Worm (Caenorhabditis elegans): ENCODE measurements around the gene B0244.4.

The B0244.4 gene

ce11 chrIII:5706077-5706627 is 41.1 kb upstream of the B0244.4 start, which contains the start of gene rpl-23 (continued):
- TF ChIP-seq rnt-1 (tag; optimal IDR thresholded peaks at IDR 0.05) = peak; percentile 5
- TF ChIP-seq ceh-34 (tag; optimal IDR thresholded peaks at IDR 0.05) = peak; percentile 46
- TF ChIP-seq fkh-10 (GFP tag; optimal IDR thresholded peaks at IDR 0.05) = no peak
- peak; percentile 69 for TF ChIP-seq dve-1 (tag; optimal IDR thresholded peaks at IDR 0.05)
- no peak for TF ChIP-seq elt-4 (tag; optimal IDR thresholded peaks at IDR 0.05)
- no peak for TF ChIP-seq che-1 (tag; optimal IDR thresholded peaks at IDR 0.05)
- no peak for TF ChIP-seq ztf-16 (tag; optimal IDR thresholded peaks at IDR 0.05)
- TF ChIP-seq K02D7.2 (tag; optimal IDR thresholded peaks at IDR 0.05) = no peak
- TF ChIP-seq ceh-6 (GFP tag; optimal IDR thresholded peaks at IDR 0.05) = no peak
- peak; percentile 60 for TF ChIP-seq ceh-18 (tag; optimal IDR thresholded peaks at IDR 0.05)
- TF ChIP-seq eyg-1 (tag; optimal IDR thresholded peaks at IDR 0.05) = no peak
- TF ChIP-seq unc-55 (GFP tag; optimal IDR thresholded peaks at IDR 0.05) = peak; percentile 71
- no peak for TF ChIP-seq lin-11 (tag; optimal IDR thresholded peaks at IDR 0.05)
- no peak for TF ChIP-seq hlh-15 (tag; optimal IDR thresholded peaks at IDR 0.05)
- peak; percentile 11 for TF ChIP-seq pros-1 (tag; optimal IDR thresholded peaks at IDR 0.05)
- TF ChIP-seq nhr-11 (tag; optimal IDR thresholded peaks at IDR 0.05) = no peak

ce11 chrIII:5707546-5707945 is 39.7 kb upstream of the B0244.4 start:
- no peak for TF ChIP-seq F13H6.1 (tag; optimal IDR thresholded peaks at IDR 0.05)
- TF ChIP-seq T23F11.4 (GFP tag; optimal IDR thresholded peaks at IDR 0.05) = no peak
- TF ChIP-seq gmeb-2 (tag; optimal IDR thresholded peaks at IDR 0.05) = no peak
- no peak for TF ChIP-seq nhr-232 (tag; optimal IDR thresholded peaks at IDR 0.05)
- TF ChIP-seq ceh-30 (tag; optimal IDR thresholded peaks at IDR 0.05) = no peak
- TF ChIP-seq ceh-2 (tag; optimal IDR thresholded peaks at IDR 0.05) = no peak
- no peak for TF ChIP-seq ceh-22 (tag; optimal IDR thresholded peaks at IDR 0.05)
- TF ChIP-seq lim-6 (tag; optimal IDR thresholded peaks at IDR 0.05) = no peak
- no peak for TF ChIP-seq ceh-48 (tag; optimal IDR thresholded peaks at IDR 0.05)
- TF ChIP-seq ceh-19 (GFP tag; optimal IDR thresholded peaks at IDR 0.05) = no peak
- no peak for TF ChIP-seq unc-55 (GFP tag; optimal IDR thresholded peaks at IDR 0.05)
- no peak for TF ChIP-seq pros-1 (tag; optimal IDR thresholded peaks at IDR 0.05)
- TF ChIP-seq nhr-11 (tag; optimal IDR thresholded peaks at IDR 0.05) = no peak
- no peak for TF ChIP-seq pqm-1 (tag; optimal IDR thresholded peaks at IDR 0.05)
- no peak for TF ChIP-seq K09A11.1 (tag; optimal IDR thresholded peaks at IDR 0.05; ENCODE audit: insufficient read depth)
- no peak for TF ChIP-seq odd-2 (tag; optimal IDR thresholded peaks at IDR 0.05)
- TF ChIP-seq mec-3 (tag; optimal IDR thresholded peaks at IDR 0.05; ENCODE audit: borderline replicate concordance) = no peak
- TF ChIP-seq ceh-34 (tag; optimal IDR thresholded peaks at IDR 0.05) = no peak
- no peak for TF ChIP-seq nfya-1 (tag; optimal IDR thresholded peaks at IDR 0.05)
- no peak for TF ChIP-seq tbx-7 (tag; optimal IDR thresholded peaks at IDR 0.05)

- TF ChIP-seq pag-3 (tag; optimal IDR thresholded peaks at IDR 0.05; ENCODE audit: borderline replicate concordance) (no peak), pat-9 (tag; optimal IDR thresholded peaks at IDR 0.05) (no peak), elt-2 (tag; optimal IDR thresholded peaks at IDR 0.05) (no peak), syd-9 (tag; optimal IDR thresholded peaks at IDR 0.05) (no peak), pha-2 (tag; optimal IDR thresholded peaks at IDR 0.05) (no peak), ceh-34 (tag; optimal IDR thresholded peaks at IDR 0.05) (peak; percentile 8), ceh-19 (GFP tag; optimal IDR thresholded peaks at IDR 0.05) (peak; percentile 29)
Measured at ce11 chrIII:5708024-5708423, 39.3 kb upstream of the B0244.4 start.

ce11 chrIII:5709224-5709623 is 38.1 kb upstream of the B0244.4 start, which contains the start of gene hpo-28:
TSS of gene hpo-28 (minus strand) at chrIII:5709324.
- TF ChIP-seq nhr-232 (tag; optimal IDR thresholded peaks at IDR 0.05) = no peak
- no peak for TF ChIP-seq T23F11.4 (GFP tag; optimal IDR thresholded peaks at IDR 0.05)

Data from whole organism, late embryonic.